Worm (Caenorhabditis elegans): ENCODE data around the gene eif-3.G.

ce11 chrII:8449660-8450118 lies 7.1 kb downstream of the eif-3.G start, which contains the start of gene F22B5.4:
- TF ChIP-seq ama-1 (optimal IDR thresholded peaks at IDR 0.05) (no peak), pes-1 (GFP tag; IDR thresholded peaks at IDR 0.05) (no peak), F13C5.2 (tag; optimal IDR thresholded peaks at IDR 0.05) (no peak), flt-1 (GFP tag; IDR thresholded peaks at IDR 0.05) (no peak), tra-4 (tag; optimal IDR thresholded peaks at IDR 0.05) (no peak), B0310.2 (tag; optimal IDR thresholded peaks at IDR 0.05) (no peak), sea-1 (GFP tag; conservative IDR thresholded peaks at IDR 0.05) (no peak), hnd-1 (tag; optimal IDR thresholded peaks at IDR 0.05) (no peak), tbx-37 (GFP tag; conservative IDR thresholded peaks at IDR 0.05) (no peak), aly-1 (tag; optimal IDR thresholded peaks at IDR 0.05) (no peak), ceh-13 (GFP tag; optimal IDR thresholded peaks at IDR 0.05) (no peak), ceh-36 (tag; optimal IDR thresholded peaks at IDR 0.05) (no peak), tbx-11 (GFP tag; IDR thresholded peaks at IDR 0.05) (no peak), scrt-1 (GFP tag; IDR thresholded peaks at IDR 0.05) (no peak)

Measured in whole organism, early embryonic.